Fruit fly (Drosophila melanogaster) whole organism, prepupa: ENCODE measurements around the gene CG31106.

Experiments used
- CG10631 ChIP-seq: fragments of 200-800 bp; sonication (Bioruptor generic); optimal IDR thresholded peaks from 2 replicates; lab custom pipeline; 2016; ENCODE audit warnings: missing biosample characterization, missing genetic modification characterization
- CG10669 ChIP-seq: fragments of 200-800 bp; sonication (Bioruptor generic); optimal IDR thresholded peaks from 3 replicates; lab custom pipeline; 2018; ENCODE audit warnings: missing biosample characterization, mild to moderate bottlenecking, missing genetic modification characterization, moderate library complexity
- CG11902 ChIP-seq: fragments of 200-800 bp; sonication (Bioruptor generic); optimal IDR thresholded peaks from 3 replicates; lab custom pipeline; 2016; ENCODE audit warnings: missing biosample characterization, missing genetic modification characterization
- CG15336 ChIP-seq: fragments of 200-800 bp; sonication (Bioruptor generic); IDR thresholded peaks from 2 replicates; pipeline ENCODE4 v1.3.6; 2022; ENCODE audit warnings: missing biosample characterization, missing genetic modification characterization
- CG1621 ChIP-seq: fragments of 200-800 bp; sonication (Bioruptor generic); optimal IDR thresholded peaks from 3 replicates; lab custom pipeline; 2018; ENCODE audit warnings: missing biosample characterization, mild to moderate bottlenecking, missing genetic modification characterization
- CG3032 ChIP-seq: fragments of 200-800 bp; optimal IDR thresholded peaks from 2 replicates; lab custom pipeline; 2019; ENCODE audit warnings: missing biosample characterization, mild to moderate bottlenecking, missing genetic modification characterization, moderate library complexity
- CG3919 ChIP-seq: fragments of 200-800 bp; sonication (Bioruptor generic); optimal IDR thresholded peaks from 3 replicates; lab custom pipeline; 2016; ENCODE audit warnings: missing biosample characterization, missing genetic modification characterization
- CG4318 ChIP-seq: fragments of 200-800 bp; sonication (Bioruptor generic); optimal IDR thresholded peaks from 3 replicates; lab custom pipeline; 2017; ENCODE audit warnings: missing biosample characterization, mild to moderate bottlenecking, missing genetic modification characterization
- CG6163 ChIP-seq: fragments of 200-800 bp; sonication (Bioruptor generic); IDR thresholded peaks from 3 replicates; pipeline ENCODE4 v1.3.6; 2022; ENCODE audit warnings: missing biosample characterization, missing genetic modification characterization
- CG6276 ChIP-seq: fragments of 200-800 bp; sonication (Bioruptor generic); optimal IDR thresholded peaks from 2 replicates; lab custom pipeline; 2017; ENCODE audit warnings: missing biosample characterization, mild to moderate bottlenecking, missing genetic modification characterization
- CG6792 ChIP-seq: fragments of 200-800 bp; sonication (Bioruptor generic); optimal IDR thresholded peaks from 3 replicates; lab custom pipeline; 2016; ENCODE audit warnings: missing biosample characterization, missing genetic modification characterization
- CG6808 ChIP-seq: fragments of 200-800 bp; sonication (Bioruptor generic); optimal IDR thresholded peaks from 3 replicates; lab custom pipeline; 2017; ENCODE audit warnings: missing biosample characterization, missing genetic modification characterization, mild to moderate bottlenecking, moderate library complexity, missing genetic modification reagents
- CG8319 ChIP-seq: fragments of 200-800 bp; sonication (Bioruptor generic); optimal IDR thresholded peaks from 3 replicates; lab custom pipeline; 2016; ENCODE audit warnings: missing biosample characterization, missing genetic modification characterization
- Eip75B ChIP-seq: fragments of 200-800 bp; sonication (Bioruptor generic); optimal IDR thresholded peaks from 3 replicates; lab custom pipeline; 2016; ENCODE audit warnings: missing biosample characterization, missing genetic modification characterization
- Eip78C ChIP-seq: fragments of 200-800 bp; sonication (Bioruptor generic); peaks from one replicate; lab custom pipeline; 2016; ENCODE audit warnings: missing biosample characterization, missing genetic modification characterization
- Ets96B ChIP-seq: fragments of 200-800 bp; optimal IDR thresholded peaks from 2 replicates; lab custom pipeline; 2019; ENCODE audit warnings: missing biosample characterization, mild to moderate bottlenecking, missing genetic modification characterization, moderate library complexity
- Hr39 ChIP-seq: fragments of 200-800 bp; sonication (Bioruptor generic); optimal IDR thresholded peaks from 2 replicates; lab custom pipeline; 2016; ENCODE audit warnings: missing biosample characterization, missing genetic modification characterization
- Lpt ChIP-seq: fragments of 200-800 bp; sonication (Bioruptor generic); optimal IDR thresholded peaks from 3 replicates; lab custom pipeline; 2016; ENCODE audit warnings: missing biosample characterization, missing genetic modification characterization
- Sox14 ChIP-seq: fragments of 200-800 bp; sonication (Bioruptor generic); optimal IDR thresholded peaks from 3 replicates; lab custom pipeline; 2016; ENCODE audit warnings: missing biosample characterization, missing genetic modification characterization
- acj6 ChIP-seq: fragments of 200-800 bp; sonication (Bioruptor generic); optimal IDR thresholded peaks from 3 replicates; lab custom pipeline; 2016; ENCODE audit warnings: missing biosample characterization, missing genetic modification characterization
- dsx ChIP-seq: fragments of 200-800 bp; optimal IDR thresholded peaks from 3 replicates; lab custom pipeline; 2019; ENCODE audit warnings: missing biosample characterization, mild to moderate bottlenecking, missing genetic modification characterization, moderate library complexity; ENCODE audit not compliant: poor library complexity, severe bottlenecking
- esn ChIP-seq: fragments of 200-800 bp; sonication (Bioruptor generic); optimal IDR thresholded peaks from 2 replicates; lab custom pipeline; 2016; ENCODE audit warnings: missing biosample characterization, mild to moderate bottlenecking, missing genetic modification characterization, moderate library complexity
- fd59A ChIP-seq: fragments of 200-800 bp; sonication (Bioruptor generic); optimal IDR thresholded peaks from 2 replicates; lab custom pipeline; 2017; ENCODE audit warnings: missing biosample characterization, mild to moderate bottlenecking, missing genetic modification characterization, missing genetic modification reagents
- fd85E ChIP-seq: fragments of 200-800 bp; sonication (Bioruptor generic); optimal IDR thresholded peaks from 3 replicates; lab custom pipeline; 2016; ENCODE audit warnings: missing biosample characterization, missing genetic modification characterization
- fkh ChIP-seq: fragments of 200-800 bp; sonication (Bioruptor generic); optimal IDR thresholded peaks from 3 replicates; lab custom pipeline; 2017; ENCODE audit warnings: missing biosample characterization, mild to moderate bottlenecking, missing genetic modification characterization, moderate library complexity
- spab ChIP-seq: fragments of 200-800 bp; sonication (Bioruptor generic); optimal IDR thresholded peaks from 2 replicates; lab custom pipeline; 2017; ENCODE audit warnings: missing biosample characterization, mild to moderate bottlenecking, missing genetic modification characterization, missing genetic modification reagents
- ss ChIP-seq, 2 experiments: fragments of 200-800 bp; sonication (Bioruptor generic); optimal IDR thresholded peaks; 2 replicates in 1 of 2; 3 replicates in 1 of 2; lab custom pipeline; 2017 to 2018; ENCODE audit warnings: mild to moderate bottlenecking in 2 of 2, missing biosample characterization in 2 of 2, missing genetic modification characterization in 2 of 2, moderate library complexity in 1 of 2

Gene CG31106

DNA sequence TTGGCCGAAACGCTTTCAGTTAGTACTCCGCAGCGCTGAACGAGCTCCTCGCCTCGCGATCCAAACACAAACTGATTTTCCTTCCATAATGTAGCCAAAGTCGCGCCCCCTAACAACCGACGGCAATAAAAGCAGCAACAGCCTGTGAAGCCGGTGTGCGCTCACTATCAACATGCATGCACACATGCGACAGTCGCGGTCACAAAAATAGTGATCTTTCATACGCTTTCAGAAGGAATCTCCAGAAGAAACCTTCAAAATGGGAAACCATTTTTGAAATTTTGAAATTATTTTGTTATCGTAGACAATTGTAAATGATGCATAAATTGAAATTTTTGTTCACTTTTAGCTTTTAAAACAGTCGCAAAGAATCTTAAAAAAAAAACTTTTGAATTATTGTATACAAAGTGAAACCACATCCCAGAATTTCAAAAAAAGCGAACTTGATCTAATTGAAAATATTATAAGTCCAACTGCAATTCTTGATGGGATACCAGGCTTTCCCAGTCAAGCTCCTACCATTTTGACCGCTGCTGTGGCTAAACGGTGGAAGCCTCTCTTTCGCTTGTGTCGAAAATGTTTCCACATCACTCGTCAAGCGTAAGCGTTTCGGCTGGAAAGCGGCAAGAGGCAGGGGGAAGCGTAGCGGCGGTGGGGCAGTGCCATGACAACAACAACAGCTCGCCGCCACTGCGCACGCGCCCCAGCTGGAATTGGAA is 16.3 kb downstream of the CG31106 start, which contains the start of gene Cad96Cb (continued):
- TF ChIP-seq Eip75B (GFP tag; lab: Kevin White, UChicago) (peak; percentile 91), CG6792 (GFP tag; lab: Kevin White, UChicago) (peak; percentile 90), fd85E (GFP tag; lab: Kevin White, UChicago) (peak; percentile 57), esn (GFP tag; lab: Kevin White, UChicago) (peak; percentile 95), CG1621 (peak; percentile 71), CG6163 (peak; percentile 81), CG10631 (GFP tag; lab: Kevin White, UChicago) (peak; percentile 88), CG6276 (GFP tag; lab: Kevin White, UChicago) (peak; percentile 97), CG15336 (GFP tag; lab: Robert Waterston, UW) (peak; percentile 90), Eip78C (GFP tag; lab: Kevin White, UChicago) (peak; percentile 99)

DNA sequence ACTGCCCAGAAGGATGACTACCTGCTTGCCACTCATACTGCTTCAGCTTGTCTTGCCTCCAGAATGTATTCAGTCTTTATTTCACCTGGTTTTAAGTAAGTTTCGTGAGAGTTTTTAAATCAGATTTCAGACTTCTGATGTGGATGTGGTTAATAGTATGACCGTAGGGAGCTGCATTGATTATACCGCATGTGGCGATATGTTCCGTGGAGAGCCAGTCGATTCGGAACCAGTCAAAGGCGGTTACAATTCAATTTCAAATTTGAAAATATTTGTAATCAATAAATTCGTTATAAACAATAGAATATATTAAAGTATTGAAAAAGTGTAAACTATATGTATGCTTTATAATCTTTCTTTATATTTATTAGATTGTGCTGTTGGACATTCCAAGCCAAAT is 19.3 kb downstream of the CG31106 start, which contains the start of gene Sil1:
Gene Sil1 (minus strand): TSS at position 168 of the 400 bp plus-strand sequence.
- TF ChIP-seq CG1621 (peak; percentile 45), Sox14 (no peak)

DNA sequence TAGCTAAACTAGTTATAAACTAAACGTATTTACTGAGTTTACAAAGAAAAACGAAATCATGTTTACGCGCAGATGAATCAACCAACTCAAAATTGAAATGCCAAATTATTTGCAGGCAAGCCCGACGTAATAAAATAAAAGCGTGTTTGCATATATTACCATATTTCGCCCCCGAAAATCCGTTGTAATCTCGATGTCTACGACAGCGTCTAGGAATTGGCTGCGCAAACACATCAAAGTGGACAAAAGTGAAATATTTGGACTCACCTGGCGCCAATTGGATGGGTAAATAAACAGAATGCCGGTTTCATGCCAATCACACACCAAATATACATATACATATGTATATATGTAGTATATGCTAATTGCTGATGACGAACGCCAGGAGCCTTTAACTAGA is 20.0 kb downstream of the CG31106 start:
- no peak for TF ChIP-seq dsx
- TF ChIP-seq Lpt (GFP tag; lab: Kevin White, UChicago) = no peak
- TF ChIP-seq fkh = peak; percentile 56
- TF ChIP-seq Eip78C (GFP tag; lab: Kevin White, UChicago) = peak; percentile 16

DNA sequence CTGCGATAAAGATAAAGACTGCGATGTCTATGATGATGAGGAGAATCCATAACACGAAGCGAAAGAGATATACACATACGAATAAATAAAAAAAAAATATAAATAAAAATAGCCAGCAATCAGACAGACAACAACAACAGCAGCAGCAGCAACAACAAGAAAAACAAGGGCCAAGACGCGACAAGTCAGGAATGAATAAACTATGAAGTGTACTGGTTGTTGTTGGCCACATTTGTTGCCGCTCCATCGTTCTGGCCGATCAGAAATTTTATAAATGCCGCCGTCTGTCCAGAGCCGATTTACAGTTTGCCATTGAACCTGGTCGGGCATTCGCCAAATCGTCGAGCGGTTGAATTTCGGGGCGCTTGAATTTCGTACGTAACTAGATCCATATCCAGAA is 21.2 kb downstream of the CG31106 start, which contains the start of gene Jhbp7:
Gene Jhbp7 (plus strand): TSS at position 301 of the 400 bp plus-strand sequence.
- TF ChIP-seq ss (GFP tag; optimal IDR thresholded peaks at IDR 0.05; lab: Kevin White, UChicago) (peak in 1 of 2 experiments; percentile 0), dsx (peak; percentile 8), fd85E (GFP tag; lab: Kevin White, UChicago) (no peak), acj6 (GFP tag; lab: Kevin White, UChicago) (no peak), CG8319 (GFP tag; lab: Kevin White, UChicago) (no peak), CG6276 (GFP tag; lab: Kevin White, UChicago) (no peak), CG11902 (no peak)

DNA sequence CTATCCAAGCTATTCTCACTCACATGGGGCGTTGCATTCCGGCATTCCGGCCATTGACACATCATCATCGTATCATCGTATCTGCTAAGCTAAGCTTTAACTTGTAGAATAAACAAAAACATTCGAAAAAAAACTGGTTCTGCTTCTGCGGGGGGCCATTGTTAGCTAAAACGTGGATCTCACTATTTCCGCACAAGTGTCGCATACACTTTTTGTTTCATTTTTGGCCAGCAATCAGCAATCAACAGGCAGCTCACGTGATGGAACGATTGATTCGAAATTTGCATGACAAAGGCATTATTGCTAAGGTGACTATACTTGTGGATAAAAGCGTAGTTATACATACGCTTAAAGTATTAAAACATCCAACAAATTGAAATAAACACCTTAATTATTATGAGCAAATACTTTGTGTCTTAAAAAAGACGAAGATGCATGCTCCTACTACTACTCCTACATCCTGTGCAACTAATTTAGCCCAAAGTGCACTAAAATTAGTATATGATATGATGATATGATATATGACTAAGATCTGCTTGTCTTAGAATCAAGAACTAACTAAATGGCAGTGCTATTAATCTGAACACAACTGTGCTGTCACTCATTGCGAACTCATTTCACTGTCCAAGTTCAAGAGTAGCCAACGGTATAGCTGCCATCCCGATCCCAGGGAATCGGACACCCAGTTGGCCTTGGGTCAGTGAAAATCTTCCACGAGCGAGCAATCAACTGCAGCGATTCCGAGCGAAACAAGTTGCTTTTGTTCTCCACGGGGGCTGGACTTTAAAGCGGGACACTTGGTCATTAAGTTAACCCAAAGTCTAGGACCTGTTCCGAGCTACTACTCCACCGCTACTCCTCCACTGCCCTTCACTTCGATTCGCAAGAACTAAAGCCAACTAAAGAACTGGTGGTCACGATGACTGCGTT is 22.9 kb downstream of the CG31106 start:
- TF ChIP-seq CG3919 (GFP tag; lab: Kevin White, UChicago) (peak; percentile 6), CG1621 (peak; percentile 45), dsx (peak; percentile 56), CG4318 (GFP tag; lab: Kevin White, UChicago) (no peak), CG6808 (GFP tag; lab: Kevin White, UChicago) (peak; percentile 47), fd59A (GFP tag; lab: Kevin White, UChicago) (no peak), Hr39 (GFP tag; lab: Kevin White, UChicago) (no peak), ss (GFP tag; optimal IDR thresholded peaks at IDR 0.05; lab: Kevin White, UChicago) (peak; percentile 28 to 32), CG3032 (tag; lab: Kevin White, UChicago) (peak; percentile 42), CG10669 (peak; percentile 31), Eip78C (GFP tag; lab: Kevin White, UChicago) (peak; percentile 78), Ets96B (tag; lab: Kevin White, UChicago) (peak; percentile 39), spab (GFP tag; lab: Kevin White, UChicago) (peak; percentile 22), Eip75B (GFP tag; lab: Kevin White, UChicago) (peak; percentile 31)
